Worm (Caenorhabditis elegans) whole organism, L3 larva: Measurements from ENCODE around the gene clc-9.

ENCODE experiments used
- R02D3.7 ChIP-seq: fragments of 150-350 bp; optimal IDR thresholded peaks from 2 replicates; lab custom pipeline; 2014; ENCODE audit warnings: missing biosample characterization, missing genetic modification characterization
- ceh-16 ChIP-seq: sonication (generic microtip); optimal IDR thresholded peaks from 2 replicates; lab custom pipeline; 2017; ENCODE audit warnings: missing biosample characterization, missing genetic modification characterization
- egl-27 ChIP-seq: sonication (generic microtip); optimal IDR thresholded peaks from 4 replicates; lab custom pipeline; 2017; ENCODE audit warnings: missing biosample characterization, missing genetic modification reagents, missing genetic modification characterization
- fkh-2 ChIP-seq: fragments of 150-350 bp; optimal IDR thresholded peaks from 2 replicates; lab custom pipeline; 2014; ENCODE audit warnings: missing biosample characterization, missing genetic modification reagents, missing genetic modification characterization
- fos-1 ChIP-seq: fragments of 150-350 bp; optimal IDR thresholded peaks from 2 replicates; lab custom pipeline; 2014; ENCODE audit warnings: missing biosample characterization, missing genetic modification characterization
- lin-39 ChIP-seq: fragments of 150-350 bp; optimal IDR thresholded peaks from 2 replicates; lab custom pipeline; 2018; ENCODE audit warnings: missing biosample characterization, missing genetic modification reagents, missing genetic modification characterization
- nhr-11 ChIP-seq: fragments of 150-350 bp; optimal IDR thresholded peaks from 2 replicates; lab custom pipeline; 2014; ENCODE audit warnings: missing biosample characterization, missing genetic modification characterization
- nhr-237 ChIP-seq: fragments of 150-350 bp; optimal IDR thresholded peaks from 2 replicates; lab custom pipeline; 2014; ENCODE audit warnings: missing biosample characterization, missing genetic modification characterization
- nhr-67 ChIP-seq: fragments of 150-350 bp; optimal IDR thresholded peaks from 2 replicates; lab custom pipeline; 2014; ENCODE audit warnings: missing biosample characterization, missing genetic modification characterization
- snpc-4 ChIP-seq: fragments of 150-350 bp; optimal IDR thresholded peaks from 2 replicates; lab custom pipeline; 2014; ENCODE audit warnings: missing biosample characterization, missing genetic modification characterization
- unc-39 ChIP-seq: sonication (generic microtip); optimal IDR thresholded peaks from 4 replicates; lab custom pipeline; 2017; ENCODE audit warnings: missing biosample characterization, missing genetic modification characterization
- ztf-11 ChIP-seq: fragments of 150-350 bp; optimal IDR thresholded peaks from 2 replicates; lab custom pipeline; 2014; ENCODE audit warnings: missing biosample characterization, missing genetic modification characterization

ce11 chrIV:11149454-11150163 is 36.9 kb downstream of the clc-9 start, which contains the start of the genes F01G4.6 and pfd-1:
- TF ChIP-seq nhr-67 (tag; lab: Kevin White, UChicago) (no peak), snpc-4 (peak; percentile 82), nhr-237 (no peak), ceh-16 (tag; lab: Kevin White, UChicago) (peak; percentile 49), nhr-11 (peak; percentile 75), fkh-2 (tag; lab: Kevin White, UChicago) (no peak), unc-39 (tag; lab: Kevin White, UChicago) (no peak), egl-27 (peak; percentile 32), R02D3.7 (peak; percentile 84), fos-1 (no peak), ztf-11 (no peak), lin-39 (tag; lab: Kevin White, UChicago) (peak; percentile 87)
